Fruit fly (Drosophila melanogaster): ENCODE data around the gene CG1299.

DNA sequence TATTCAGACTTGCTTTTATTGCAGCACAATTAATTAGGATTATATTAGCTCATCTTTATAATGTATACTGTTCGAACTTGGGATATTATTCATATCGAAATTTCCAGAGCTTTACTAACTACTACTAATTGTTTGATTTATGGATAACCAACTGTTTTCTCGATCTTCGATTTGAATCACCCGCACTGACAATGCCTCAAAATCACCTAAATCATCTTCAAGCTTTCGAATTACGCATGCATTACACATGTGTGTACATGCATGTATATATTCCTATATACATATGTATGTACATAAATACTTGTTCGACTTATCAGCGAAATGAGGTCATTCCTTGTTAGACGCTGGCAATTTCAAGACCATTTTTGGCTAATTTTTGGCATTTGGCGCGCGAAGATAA lies 26.9 kb upstream of the CG1299 start:
- no peak for TF ChIP-seq Sin3A (optimal IDR thresholded peaks at IDR 0.05)
- no peak for TF ChIP-seq insv (optimal IDR thresholded peaks at IDR 0.05)
- TF ChIP-seq Myc (optimal IDR thresholded peaks at IDR 0.05): no peak

Data from Kc167 (cell line).